Fruit fly (Drosophila melanogaster) whole organism, embryonic: ENCODE data around the gene CG15152.

Experiments
- Aef1 ChIP-seq: fragments of 200-800 bp; sonication (Bioruptor generic); IDR thresholded peaks from 3 replicates; pipeline ENCODE4 v1.3.6; 2022; ENCODE audit warnings: missing biosample characterization, missing genetic modification characterization
- CG6854 ChIP-seq: fragments of 200-800 bp; sonication (Bioruptor generic); optimal IDR thresholded peaks from 3 replicates; lab custom pipeline; 2017; ENCODE audit warnings: missing biosample characterization, mild to moderate bottlenecking, missing genetic modification characterization
- Taf1 ChIP-seq: fragments of 200-800 bp; sonication (Bioruptor generic); IDR thresholded peaks from 2 replicates; pipeline ENCODE4 v1.3.6; 2022; ENCODE audit warnings: missing biosample characterization, missing genetic modification characterization
- crp ChIP-seq, 2 experiments: fragments of 200-800 bp; sonication (Bioruptor generic); optimal IDR thresholded peaks; 2 replicates in 1 of 2; 3 replicates in 1 of 2; lab custom pipeline; 2017; ENCODE audit warnings: missing biosample characterization in 2 of 2, missing genetic modification characterization in 2 of 2, mild to moderate bottlenecking in 1 of 2, moderate library complexity in 1 of 2
- dmrt11E ChIP-seq: fragments of 200-800 bp; sonication (Bioruptor generic); optimal IDR thresholded peaks from 3 replicates; lab custom pipeline; 2018; ENCODE audit warnings: missing biosample characterization, mild to moderate bottlenecking, missing genetic modification characterization, moderate library complexity
- gro ChIP-seq: fragments of 200-800 bp; sonication (Bioruptor generic); optimal IDR thresholded peaks from 2 replicates; lab custom pipeline; 2016; ENCODE audit warnings: missing biosample characterization, missing genetic modification characterization
- lbe ChIP-seq: fragments of 200-800 bp; sonication (Bioruptor generic); optimal IDR thresholded peaks from 2 replicates; lab custom pipeline; 2016; ENCODE audit warnings: missing biosample characterization, mild to moderate bottlenecking, missing genetic modification characterization
- slbo ChIP-seq: fragments of 200-800 bp; sonication (Bioruptor generic); IDR thresholded peaks from 2 replicates; pipeline ENCODE4 v1.3.6; 2022; ENCODE audit warnings: missing biosample characterization, missing genetic modification characterization
- unpg ChIP-seq: fragments of 200-800 bp; sonication (Bioruptor generic); optimal IDR thresholded peaks from 3 replicates; lab custom pipeline; 2018; ENCODE audit warnings: missing biosample characterization, mild to moderate bottlenecking, missing genetic modification characterization, moderate library complexity
- wor ChIP-seq: fragments of 200-800 bp; sonication (Bioruptor generic); IDR thresholded peaks from 2 replicates; pipeline ENCODE4 v1.3.6; 2022; ENCODE audit warnings: missing biosample characterization, missing genetic modification characterization

- no peak for TF ChIP-seq gro (GFP tag; lab: Kevin White, UChicago)
- no peak for TF ChIP-seq dmrt11E (tag; lab: Kevin White, UChicago)
- TF ChIP-seq slbo (GFP tag; lab: Robert Waterston, UW), result no peak
- TF ChIP-seq crp (GFP tag; optimal IDR thresholded peaks at IDR 0.05; lab: Kevin White, UChicago), result no peak
- TF ChIP-seq unpg (GFP tag; lab: Kevin White, UChicago), result no peak
- TF ChIP-seq Aef1, result no peak
- TF ChIP-seq lbe, result no peak
- no peak for TF ChIP-seq CG6854 (GFP tag; lab: Kevin White, UChicago)
- no peak for TF ChIP-seq Taf1 (GFP tag; lab: Robert Waterston, UW)
- no peak for TF ChIP-seq wor (GFP tag; lab: Robert Waterston, UW)
These were observed 22.6 kb upstream of the CG15152 start for dm6 chr2L:18091705-18092104.
